Worm (Caenorhabditis elegans): Measurements from ENCODE around the gene pld-1.

ce11 chrII:5086143-5086542, 5.3 kb downstream of the pld-1 start:
- TF ChIP-seq med-1 (GFP tag; optimal IDR thresholded peaks at IDR 0.05; ENCODE audit: insufficient read depth), result no peak
- TF ChIP-seq flt-1 (GFP tag; IDR thresholded peaks at IDR 0.05), result no peak
- TF ChIP-seq ref-1 (GFP tag; conservative IDR thresholded peaks at IDR 0.05), result no peak

All from whole organism, midembryonic.